Worm (Caenorhabditis elegans): ENCODE results near the gene T14B4.5.

- TF ChIP-seq pqm-1 (tag; optimal IDR thresholded peaks at IDR 0.05) (no peak), nhr-76 (tag; optimal IDR thresholded peaks at IDR 0.05) (no peak), jun-1 (tag; optimal IDR thresholded peaks at IDR 0.05) (no peak), gei-8 (GFP tag; optimal IDR thresholded peaks at IDR 0.05) (no peak), madf-9 (GFP tag; conservative IDR thresholded peaks at IDR 0.05) (no peak), T26A8.4 (GFP tag; IDR thresholded peaks at IDR 0.05) (no peak), skn-1 (tag; optimal IDR thresholded peaks at IDR 0.05) (no peak), ceh-82 (tag; optimal IDR thresholded peaks at IDR 0.05) (no peak), ztf-11 (tag; optimal IDR thresholded peaks at IDR 0.05) (no peak)
Observed at ce11 chrII:6709680-6710079, 7.0 kb upstream of the T14B4.5 start.
